Fruit fly (Drosophila melanogaster) whole organism, wandering third instar larva: ENCODE measurements around the gene CG4210.

Source experiments
- Hr78 ChIP-seq: fragments of >200 bp; optimal IDR thresholded peaks from 2 replicates; lab custom pipeline; 2017; ENCODE audit warnings: missing biosample characterization, missing genetic modification characterization
- OdsH ChIP-seq: fragments of 200-800 bp; sonication (Bioruptor generic); optimal IDR thresholded peaks from 2 replicates; lab custom pipeline; 2016; ENCODE audit warnings: missing biosample characterization, mild to moderate bottlenecking, missing genetic modification characterization
- lola ChIP-seq: fragments of >200 bp; optimal IDR thresholded peaks from 2 replicates; lab custom pipeline; 2017; ENCODE audit warnings: missing biosample characterization, missing genetic modification characterization
- psq ChIP-seq: fragments of 200-800 bp; sonication (Bioruptor generic); optimal IDR thresholded peaks from 3 replicates; lab custom pipeline; 2017; ENCODE audit warnings: missing biosample characterization, mild to moderate bottlenecking, missing genetic modification characterization, moderate library complexity

DNA sequence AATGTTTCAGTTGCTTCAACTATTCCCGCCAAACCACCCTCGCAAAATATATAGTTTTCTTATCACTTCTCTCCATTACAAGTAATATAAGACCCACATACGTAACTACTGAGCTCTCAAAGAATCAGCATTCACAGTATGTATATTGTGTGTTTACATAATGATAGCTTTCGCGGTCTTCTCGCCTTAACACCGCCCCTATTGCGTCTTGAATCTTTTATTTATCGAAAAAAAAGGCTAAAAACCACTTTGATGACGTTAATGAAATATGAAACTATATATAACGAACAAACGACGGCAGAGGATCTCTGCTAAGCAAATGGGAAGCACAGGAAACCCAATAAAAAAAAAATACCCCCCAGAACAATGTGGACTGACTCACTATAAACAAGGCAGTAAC, 16.4 kb upstream of the CG4210 start:
- TF ChIP-seq OdsH (GFP tag; lab: Kevin White, UChicago) (no peak), psq (GFP tag; lab: Kevin White, UChicago) (no peak), Hr78 (GFP tag; lab: Kevin White, UChicago) (no peak), lola (GFP tag; lab: Kevin White, UChicago) (no peak)
